Worm (Caenorhabditis elegans) whole organism, L4 larva: Measurements from ENCODE around the gene ugt-43.

Experiments used
- arid-1 ChIP-seq: fragments of 200-800 bp; sonication (Bioruptor generic); conservative IDR thresholded peaks from 2 replicates; pipeline ENCODE4 v1.3.6; 2022; ENCODE audit warnings: missing genetic modification reagents, missing genetic modification characterization, missing compliant biosample characterization
- ceh-20 ChIP-seq: fragments of 200-800 bp; sonication (Bioruptor generic); IDR thresholded peaks from 2 replicates; pipeline ENCODE4 v1.3.6; 2022; ENCODE audit warnings: missing genetic modification reagents, missing genetic modification characterization, missing compliant biosample characterization
- ceh-82 ChIP-seq: sonication (generic microtip); optimal IDR thresholded peaks from 2 replicates; lab custom pipeline; 2017; ENCODE audit warnings: missing biosample characterization, missing genetic modification characterization
- egl-27 ChIP-seq: sonication (generic microtip); optimal IDR thresholded peaks from 3 replicates; lab custom pipeline; 2017; ENCODE audit warnings: missing biosample characterization, missing genetic modification reagents, missing genetic modification characterization
- fos-1 ChIP-seq: fragments of 150-350 bp; optimal IDR thresholded peaks from 2 replicates; lab custom pipeline; 2014; ENCODE audit warnings: missing biosample characterization, missing genetic modification characterization
- nhr-41 ChIP-seq: fragments of 200-800 bp; sonication (Bioruptor generic); IDR thresholded peaks from 2 replicates; pipeline ENCODE4 v1.3.6; 2022; ENCODE audit warnings: missing genetic modification reagents, missing genetic modification characterization, missing compliant biosample characterization
- sdz-12 ChIP-seq: fragments of 200-800 bp; sonication (Bioruptor generic); optimal IDR thresholded peaks from 2 replicates; lab custom pipeline; 2018; ENCODE audit warnings: mild to moderate bottlenecking, missing genetic modification characterization, missing compliant biosample characterization

ce11 chrIV:10501550-10502240 is 37.3 kb downstream of the ugt-43 start, which contains the start of gene tax-6:
- TF ChIP-seq sdz-12 (GFP tag; lab: Kevin White, UChicago) (no peak), egl-27 (tag; lab: Kevin White, UChicago) (no peak), fos-1 (tag; lab: Kevin White, UChicago) (no peak), arid-1 (GFP tag; lab: Robert Waterston, UW) (no peak), ceh-82 (no peak), ceh-20 (GFP tag; lab: Robert Waterston, UW) (no peak), nhr-41 (no peak)
